Worm (Caenorhabditis elegans): ENCODE data around the gene dpy-28.
"Not testable (repeated sequence)": the region's sequence is repeated elsewhere in the genome, so short reads cannot be mapped to it uniquely, and the experiment has no call there.

ce11 chrIII:10805625-10806024, 42.7 kb downstream of the dpy-28 start, which contains the start of gene klp-7:
- TF ChIP-seq lin-40 (tag; optimal IDR thresholded peaks at IDR 0.05); hmg-20 (GFP tag; IDR thresholded peaks at IDR 0.05); snpc-3.4 (tag; optimal IDR thresholded peaks at IDR 0.05); ama-1 (optimal IDR thresholded peaks at IDR 0.05); ama-1 (GFP tag; optimal IDR thresholded peaks at IDR 0.05); attf-3 (GFP tag; conservative IDR thresholded peaks at IDR 0.05): not testable (repeated sequence)
